Worm (Caenorhabditis elegans) whole organism, L4/young adult: ENCODE results near the gene gei-13.
"Not testable (repeated sequence)": the region's sequence is repeated elsewhere in the genome, so short reads cannot be mapped to it uniquely, and the experiment has no call there.

Experiments used
- W03F9.2 ChIP-seq: fragments of 150-350 bp; optimal IDR thresholded peaks from 2 replicates; lab custom pipeline; 2014; ENCODE audit warnings: missing biosample characterization, missing genetic modification characterization
- dao-5 ChIP-seq: sonication (generic microtip); optimal IDR thresholded peaks from 2 replicates; lab custom pipeline; 2016; ENCODE audit warnings: missing genotype, missing genetic modification characterization, moderate library complexity, missing compliant biosample characterization
- him-1 ChIP-seq: sonication (generic microtip); optimal IDR thresholded peaks from 2 replicates; lab custom pipeline; 2016; ENCODE audit warnings: missing genotype, missing genetic modification reagents, missing genetic modification characterization, missing compliant biosample characterization

The gei-13 gene

ce11 chrIII:9637016-9637415 is at the start of gene gei-13:
Gene gei-13, minus strand, starts transcription at chrIII:9637116.
- no peak for TF ChIP-seq dao-5

DNA sequence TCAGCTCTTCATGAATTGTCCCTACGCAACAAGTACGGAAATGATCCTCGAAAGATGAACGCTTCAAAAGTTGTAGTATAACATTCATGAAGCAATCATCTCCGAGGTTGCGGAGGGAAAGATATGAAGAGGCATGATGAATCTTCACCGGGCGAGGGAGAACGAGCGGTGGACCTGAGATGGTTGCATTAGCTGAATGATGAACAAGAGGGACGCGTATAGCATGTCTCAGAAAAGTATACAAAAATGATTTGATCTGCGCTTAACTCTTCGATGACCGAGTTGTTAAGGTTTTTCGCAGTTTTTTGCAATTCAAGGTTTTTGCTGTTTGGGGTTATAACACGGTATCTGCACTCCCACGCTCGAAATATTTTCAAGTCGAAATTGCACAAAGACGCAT is 49.0 kb upstream of the gei-13 start, which contains the start of gene C07A9.10:
C07A9.10 (minus strand) TSS at position 101 of the 400 bp plus-strand sequence.
- no peak for TF ChIP-seq W03F9.2 (tag; lab: Kevin White, UChicago)
- no peak for TF ChIP-seq dao-5

DNA sequence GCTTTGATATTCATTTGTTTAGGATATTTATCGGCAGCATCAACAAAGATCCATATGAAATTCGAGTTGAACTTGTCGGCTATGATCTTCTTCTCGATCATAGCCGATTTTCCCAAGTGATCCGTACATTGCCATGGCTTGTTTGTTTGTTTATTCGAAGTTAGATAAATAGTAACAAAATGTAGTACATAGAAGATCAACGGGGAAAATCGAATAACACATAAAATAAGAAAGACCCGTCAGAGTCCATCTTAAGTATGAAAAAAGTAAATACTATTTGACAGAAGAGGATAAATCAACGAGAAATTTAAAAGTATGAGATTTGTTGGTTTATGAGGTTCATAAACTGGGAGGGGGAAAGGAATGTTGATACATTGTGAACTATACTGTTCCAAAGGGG is 45.8 kb upstream of the gei-13 start, which contains the start of gene C07A9.5:
C07A9.5 (minus strand) TSS at position 101 of the 400 bp plus-strand sequence.
- TF ChIP-seq dao-5; W03F9.2 (tag; lab: Kevin White, UChicago); him-1 (tag; lab: Kevin White, UChicago): not testable (repeated sequence)

DNA sequence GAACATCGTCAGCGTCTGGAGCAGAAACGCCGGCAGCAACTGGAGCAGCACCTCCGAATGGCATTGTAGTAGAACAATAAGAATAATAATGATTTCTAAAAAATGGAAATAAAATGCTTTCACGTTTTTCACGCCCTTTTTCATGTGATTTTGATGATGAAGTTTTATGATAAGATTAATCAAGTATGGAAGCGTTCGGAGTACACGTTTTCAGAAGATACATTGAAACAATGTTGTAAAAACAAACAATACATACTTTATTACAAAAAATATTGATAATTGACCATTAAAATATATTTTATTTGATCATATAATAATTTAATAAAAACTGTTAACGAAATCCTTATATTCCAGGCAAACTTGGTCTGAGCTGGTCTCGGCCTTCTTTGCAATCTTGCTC is 44.3 kb upstream of the gei-13 start, which contains the start of gene C07A9.13:
C07A9.13 (minus strand) TSS at position 101 of the 400 bp plus-strand sequence.
- TF ChIP-seq him-1 (tag; lab: Kevin White, UChicago); W03F9.2 (tag; lab: Kevin White, UChicago); dao-5: not testable (repeated sequence)

- TF ChIP-seq dao-5 (no peak), him-1 (tag; lab: Kevin White, UChicago) (no peak), W03F9.2 (tag; lab: Kevin White, UChicago) (no peak)
Measured at ce11 chrIII:9678819-9679218, 41.9 kb upstream of the gei-13 start, which contains the start of gene ugt-60. Gene ugt-60, minus strand, starts transcription at chrIII:9679051.

DNA sequence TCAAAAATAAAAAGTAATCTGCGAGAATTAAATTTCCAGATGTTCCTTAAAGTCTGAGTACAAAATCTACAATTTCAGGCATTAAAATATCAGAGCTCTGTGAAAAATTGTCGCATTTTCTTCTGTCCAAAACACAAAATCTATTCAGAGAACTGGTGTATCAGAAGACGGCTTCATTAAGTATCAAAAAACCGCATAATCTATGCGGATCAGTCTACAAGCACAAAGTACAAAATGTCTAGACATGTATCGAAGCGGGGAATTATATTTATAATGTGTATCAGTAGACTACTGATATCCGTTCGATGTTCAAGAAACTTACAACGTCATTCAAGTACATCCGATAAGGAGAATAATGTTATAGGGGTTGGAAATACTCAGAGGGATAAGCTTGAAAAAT is 32.6 kb upstream of the gei-13 start:
- TF ChIP-seq W03F9.2 (tag; lab: Kevin White, UChicago) (no peak), him-1 (tag; lab: Kevin White, UChicago) (no peak), dao-5 (no peak)

DNA sequence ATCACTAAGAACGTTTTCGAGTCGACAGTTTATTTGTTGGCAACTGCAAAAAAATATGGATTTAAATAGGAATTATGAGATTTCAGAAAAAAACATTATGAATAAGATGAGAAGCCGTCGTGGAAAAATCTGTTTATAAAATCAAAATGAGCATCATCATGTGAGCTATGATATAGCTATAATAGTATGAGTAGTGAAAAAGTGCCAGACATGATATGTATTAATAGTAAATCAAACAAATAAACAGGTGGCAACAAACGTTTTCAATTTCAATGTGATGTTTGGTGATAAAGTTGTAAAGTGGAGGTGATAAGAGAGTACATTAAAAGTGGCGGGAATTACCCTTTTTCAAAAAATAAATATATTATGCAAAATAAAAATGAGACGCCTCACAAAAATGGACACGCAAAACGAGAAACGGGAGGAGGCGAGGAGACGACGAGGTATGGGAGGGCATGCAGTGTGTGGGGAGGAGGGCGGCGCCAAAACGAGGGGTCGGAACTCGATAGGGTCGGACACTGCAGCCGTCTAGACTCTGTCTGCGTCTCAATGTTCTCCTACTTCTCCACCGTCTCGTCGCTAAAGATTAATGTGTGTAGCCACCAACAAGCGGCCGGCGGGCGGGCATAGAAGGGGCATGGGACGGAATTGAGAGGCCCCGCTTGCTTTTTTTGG is 30.8 kb upstream of the gei-13 start, which contains the start of gene C07A9.9:
C07A9.9 (minus strand) TSS at position 51 of the 675 bp plus-strand sequence.
- TF ChIP-seq W03F9.2 (tag; lab: Kevin White, UChicago) (no peak), him-1 (tag; lab: Kevin White, UChicago) (peak; percentile 91)

ce11 chrIII:9666668-9667067 is 29.8 kb upstream of the gei-13 start:
- no peak for TF ChIP-seq him-1 (tag; lab: Kevin White, UChicago)
- no peak for TF ChIP-seq W03F9.2 (tag; lab: Kevin White, UChicago)
- TF ChIP-seq dao-5, result no peak

- TF ChIP-seq him-1 (tag; lab: Kevin White, UChicago), result no peak
- no peak for TF ChIP-seq dao-5
- TF ChIP-seq W03F9.2 (tag; lab: Kevin White, UChicago), result no peak
Measured at ce11 chrIII:9666239-9666638, 29.3 kb upstream of the gei-13 start.

DNA sequence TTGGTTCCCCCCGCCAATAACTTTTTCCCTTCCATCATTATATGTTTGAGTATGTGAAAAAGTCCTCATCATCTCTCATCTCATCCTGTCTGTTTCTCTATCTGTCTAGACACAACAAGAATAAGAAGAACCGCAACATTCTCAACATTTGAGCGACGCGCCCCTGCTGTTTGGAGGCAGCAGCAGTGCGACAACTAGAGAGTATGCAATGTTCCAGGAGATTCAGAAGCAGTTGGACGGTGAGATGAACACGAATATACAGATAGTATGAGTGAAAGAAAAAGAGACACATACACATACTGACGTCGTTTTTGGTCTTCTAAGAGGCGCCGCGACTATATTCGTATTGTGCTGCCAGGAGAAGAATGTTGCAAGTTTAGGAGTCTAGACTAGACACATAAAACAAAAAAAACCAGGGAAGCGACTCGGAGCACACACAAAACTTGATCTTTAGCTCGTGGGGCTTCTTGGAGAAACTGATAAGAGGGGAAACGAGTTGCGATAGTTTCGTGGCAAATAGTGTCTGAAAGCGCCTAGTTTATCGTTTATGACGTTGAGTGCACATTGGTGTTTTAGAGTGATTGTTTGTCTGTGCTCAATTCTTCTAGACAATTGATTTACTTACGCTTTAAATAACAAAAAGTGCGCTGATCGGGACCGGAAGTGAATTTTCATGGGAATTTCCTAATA is 28.7 kb upstream of the gei-13 start:
- TF ChIP-seq him-1 (tag; lab: Kevin White, UChicago), result no peak
- TF ChIP-seq W03F9.2 (tag; lab: Kevin White, UChicago), result no peak
- TF ChIP-seq dao-5, result no peak

- TF ChIP-seq him-1 (tag; lab: Kevin White, UChicago), result peak; percentile 21
- no peak for TF ChIP-seq W03F9.2 (tag; lab: Kevin White, UChicago)
Measured at ce11 chrIII:9664484-9665221, 27.7 kb upstream of the gei-13 start.

- no peak for TF ChIP-seq dao-5
- TF ChIP-seq him-1 (tag; lab: Kevin White, UChicago), result no peak
- no peak for TF ChIP-seq W03F9.2 (tag; lab: Kevin White, UChicago)
Measured at ce11 chrIII:9663943-9664342, 27.0 kb upstream of the gei-13 start.

ce11 chrIII:9662266-9662959 is 25.5 kb upstream of the gei-13 start:
- TF ChIP-seq him-1 (tag; lab: Kevin White, UChicago) (no peak), dao-5 (no peak), W03F9.2 (tag; lab: Kevin White, UChicago) (no peak)
